Worm (Caenorhabditis elegans) whole organism, late embryonic: ENCODE results near the gene srlf-23.
A peak's percentile ranks its signal among the peaks of the same experiment; 100 is the strongest.

Source experiments
- F13H6.1 ChIP-seq: sonication (generic microtip); optimal IDR thresholded peaks from 2 replicates; lab custom pipeline; 2016; ENCODE audit warnings: missing genetic modification characterization, missing compliant biosample characterization
- K02D7.2 ChIP-seq: sonication (generic microtip); optimal IDR thresholded peaks from 2 replicates; lab custom pipeline; 2017; ENCODE audit warnings: mild to moderate bottlenecking, missing genetic modification characterization, missing compliant biosample characterization
- ceh-14 ChIP-seq: sonication (generic microtip); optimal IDR thresholded peaks from 2 replicates; lab custom pipeline; 2016; ENCODE audit warnings: missing genotype, missing genetic modification characterization, missing compliant biosample characterization
- gmeb-2 ChIP-seq: sonication (generic microtip); optimal IDR thresholded peaks from 2 replicates; lab custom pipeline; 2016; ENCODE audit warnings: missing genetic modification characterization, inconsistent platforms, missing compliant biosample characterization
- sdc-2 ChIP-seq: sonication (generic microtip); optimal IDR thresholded peaks from 2 replicates; lab custom pipeline; 2016; ENCODE audit warnings: missing genotype, missing genetic modification characterization, missing compliant biosample characterization
- sox-2 ChIP-seq: fragments of 200-800 bp; sonication (Bioruptor generic); IDR thresholded peaks from 2 replicates; pipeline ENCODE4 v1.3.6; 2022; ENCODE audit warnings: missing genetic modification reagents, missing genetic modification characterization, missing compliant biosample characterization
- unc-42 ChIP-seq: sonication (generic microtip); optimal IDR thresholded peaks from 2 replicates; lab custom pipeline; 2016; ENCODE audit warnings: missing genotype, missing genetic modification characterization, missing compliant biosample characterization

DNA sequence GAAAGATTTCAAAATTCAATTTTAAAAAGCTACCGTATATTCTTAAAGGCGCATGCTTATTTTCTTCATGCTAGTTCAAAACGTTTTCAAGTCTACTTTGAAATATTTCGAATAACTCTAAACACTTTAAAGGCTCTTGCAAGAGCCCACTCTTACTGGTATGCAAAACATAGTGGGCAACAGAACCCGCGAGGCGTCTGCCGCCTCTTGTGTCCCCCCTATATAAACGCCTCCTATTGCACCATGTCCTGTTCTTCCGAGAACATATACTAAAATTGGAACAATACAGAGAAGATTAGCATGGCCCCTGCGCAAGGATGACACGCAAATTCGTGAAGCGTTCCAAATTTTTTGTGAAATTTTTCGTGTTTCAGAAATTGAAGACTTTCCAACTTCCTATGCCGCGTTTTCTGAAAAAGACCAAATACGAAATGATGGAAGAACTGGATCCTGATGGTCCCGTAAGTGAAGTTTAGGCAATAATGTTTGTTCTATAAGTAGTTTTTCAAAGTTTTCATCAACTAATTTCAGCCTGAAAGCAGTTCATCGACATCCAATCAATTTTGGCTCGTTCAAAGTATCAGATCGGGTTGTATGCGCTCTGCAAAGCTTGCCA is 34.4 kb downstream of the srlf-23 start:
- TF ChIP-seq sox-2 (GFP tag; lab: Robert Waterston, UW) (0 out of 2 replicates have a peak, but pooled peaks have one; percentile 36), unc-42 (no peak), ceh-14 (tag; lab: Kevin White, UChicago) (no peak), gmeb-2 (tag; lab: Kevin White, UChicago) (no peak), sdc-2 (tag; lab: Kevin White, UChicago) (no peak), K02D7.2 (no peak), F13H6.1 (tag; lab: Kevin White, UChicago) (no peak)
